Fruit fly (Drosophila melanogaster): ENCODE results near the gene CG2698.

Gene CG2698

dm6 chr3R:7977011-7977925 lies 24.1 kb upstream of the CG2698 start (continued):
- TF ChIP-seq phol (tag; optimal IDR thresholded peaks at IDR 0.05), result peak; percentile 52
- no peak for TF ChIP-seq CG15696 (tag; optimal IDR thresholded peaks at IDR 0.05)
- TF ChIP-seq sr (GFP tag; IDR thresholded peaks at IDR 0.05), result peak; percentile 59; the same call in 1 of the 3 replicates
- no peak for TF ChIP-seq Poxn (GFP tag; IDR thresholded peaks at IDR 0.05)
- peak; percentile 89 for TF ChIP-seq abd-A (tag; optimal IDR thresholded peaks at IDR 0.05)
- TF ChIP-seq CG7987 (GFP tag; optimal IDR thresholded peaks at IDR 0.05), result peak; percentile 36
- TF ChIP-seq HLHmδ (GFP tag; optimal IDR thresholded peaks at IDR 0.05), result no peak
- no peak for TF ChIP-seq luna (GFP tag; optimal IDR thresholded peaks at IDR 0.05)
- TF ChIP-seq br (optimal IDR thresholded peaks at IDR 0.05), result no peak
- peak; percentile 58; the same call in 1 of the 2 replicates for TF ChIP-seq CG32767 (GFP tag; IDR thresholded peaks at IDR 0.05)
- TF ChIP-seq yki (optimal IDR thresholded peaks at IDR 0.05), result no peak
- TF ChIP-seq NfI (GFP tag; optimal IDR thresholded peaks at IDR 0.05), result peak; percentile 27
- TF ChIP-seq CkIIα-i1 (GFP tag; IDR thresholded peaks at IDR 0.05), result no peak
- peak; percentile 36; the same call in 1 of the 3 replicates for TF ChIP-seq CG17361 (GFP tag; IDR thresholded peaks at IDR 0.05)
- peak; percentile 43 for TF ChIP-seq Ets97D (GFP tag; optimal IDR thresholded peaks at IDR 0.05)
- peak; percentile 100 for TF ChIP-seq E2f2 (GFP tag; IDR thresholded peaks at IDR 0.05)
- peak; percentile 2 for TF ChIP-seq shn (GFP tag; optimal IDR thresholded peaks at IDR 0.05)
- TF ChIP-seq CG10209 (GFP tag; optimal IDR thresholded peaks at IDR 0.05), result no peak
- TF ChIP-seq CG13287 (GFP tag; IDR thresholded peaks at IDR 0.05; ENCODE audit: partially characterized antibody), result no peak; the same call in 1 of the 2 replicates
- TF ChIP-seq CG6175 (GFP tag; IDR thresholded peaks at IDR 0.05), result no peak
- TF ChIP-seq CG13624 (GFP tag; optimal IDR thresholded peaks at IDR 0.05), result peak; percentile 9
- peak; percentile 94 for TF ChIP-seq MESR4 (GFP tag; optimal IDR thresholded peaks at IDR 0.05)
- TF ChIP-seq Scr (GFP tag; IDR thresholded peaks at IDR 0.05; ENCODE audit: partially characterized antibody), result 0 out of 2 replicates have a peak, but pooled peaks have one; percentile 36
- no peak for TF ChIP-seq CG2129 (GFP tag; IDR thresholded peaks at IDR 0.05; ENCODE audit: partially characterized antibody)
- peak; percentile 94 for TF ChIP-seq oc (tag; optimal IDR thresholded peaks at IDR 0.05)
- no peak for TF ChIP-seq slou (GFP tag; optimal IDR thresholded peaks at IDR 0.05)
- no peak for TF ChIP-seq D (optimal IDR thresholded peaks at IDR 0.05)
- TF ChIP-seq D (GFP tag; optimal IDR thresholded peaks at IDR 0.05), result no peak
- no peak for TF ChIP-seq CG14014 (GFP tag; IDR thresholded peaks at IDR 0.05)
- TF ChIP-seq Adf1 (GFP tag; IDR thresholded peaks at IDR 0.05), result peak; percentile 45; the same call in 1 of the 2 replicates
- no peak for TF ChIP-seq salm (tag; optimal IDR thresholded peaks at IDR 0.05)
- TF ChIP-seq CG4404 (GFP tag; IDR thresholded peaks at IDR 0.05), result no peak
- no peak for TF ChIP-seq CG8388 (GFP tag; optimal IDR thresholded peaks at IDR 0.05)
- no peak for TF ChIP-seq CG9727 (GFP tag; optimal IDR thresholded peaks at IDR 0.05)
- TF ChIP-seq pzg (GFP tag; optimal IDR thresholded peaks at IDR 0.05), result peak; percentile 98
- TF ChIP-seq Neu2 (GFP tag; optimal IDR thresholded peaks at IDR 0.05; ENCODE audit: borderline replicate concordance), result no peak
- TF ChIP-seq eve (GFP tag; optimal IDR thresholded peaks at IDR 0.05), result peak in 1 of 2 experiments; percentile 89
- no peak for TF ChIP-seq CG16779 (GFP tag; IDR thresholded peaks at IDR 0.05)
- no peak for TF ChIP-seq her (GFP tag; optimal IDR thresholded peaks at IDR 0.05)
- TF ChIP-seq CG6683 (GFP tag; optimal IDR thresholded peaks at IDR 0.05), result no peak
- TF ChIP-seq klu (GFP tag; IDR thresholded peaks at IDR 0.05), result no peak
- TF ChIP-seq CG4730 (GFP tag; IDR thresholded peaks at IDR 0.05), result no peak
- TF ChIP-seq CG2202 (tag; optimal IDR thresholded peaks at IDR 0.05), result peak; percentile 28
- TF ChIP-seq mirr (GFP tag; optimal IDR thresholded peaks at IDR 0.05), result peak; percentile 41
- peak in 1 of 3 experiments; percentile 89 for TF ChIP-seq Stat92E (GFP tag; optimal IDR thresholded peaks at IDR 0.05)
- TF ChIP-seq slp2 (GFP tag; optimal IDR thresholded peaks at IDR 0.05), result no peak
- TF ChIP-seq PHDP (tag; optimal IDR thresholded peaks at IDR 0.05), result peak; percentile 31
- peak; percentile 41 for TF ChIP-seq hkb (optimal IDR thresholded peaks at IDR 0.05)
- TF ChIP-seq hkb (GFP tag; IDR thresholded peaks at IDR 0.05), result no peak

Data from whole organism, embryonic.